Fruit fly (Drosophila melanogaster) whole organism, prepupa: Measurements from ENCODE around the gene CG18744.

Source experiments
- Blimp-1 ChIP-seq: fragments of 200-800 bp; sonication (Bioruptor generic); optimal IDR thresholded peaks from 3 replicates; lab custom pipeline; 2017; ENCODE audit warnings: missing biosample characterization, missing genetic modification characterization, mild to moderate bottlenecking, moderate library complexity, missing genetic modification reagents
- CG10631 ChIP-seq: fragments of 200-800 bp; sonication (Bioruptor generic); optimal IDR thresholded peaks from 2 replicates; lab custom pipeline; 2016; ENCODE audit warnings: missing biosample characterization, missing genetic modification characterization
- CG11294 ChIP-seq: fragments of 200-800 bp; sonication (Bioruptor generic); IDR thresholded peaks from 2 replicates; pipeline ENCODE4 v1.3.6; 2022; ENCODE audit warnings: missing biosample characterization, missing genetic modification characterization
- CG11762 ChIP-seq: fragments of 200-800 bp; sonication (Bioruptor generic); optimal IDR thresholded peaks from 3 replicates; lab custom pipeline; 2016; ENCODE audit warnings: missing biosample characterization, missing genetic modification characterization; ENCODE audit not compliant: insufficient read depth
- CG11902 ChIP-seq: fragments of 200-800 bp; sonication (Bioruptor generic); optimal IDR thresholded peaks from 3 replicates; lab custom pipeline; 2016; ENCODE audit warnings: missing biosample characterization, missing genetic modification characterization
- CG15336 ChIP-seq: fragments of 200-800 bp; sonication (Bioruptor generic); IDR thresholded peaks from 2 replicates; pipeline ENCODE4 v1.3.6; 2022; ENCODE audit warnings: missing biosample characterization, missing genetic modification characterization
- CG1621 ChIP-seq: fragments of 200-800 bp; sonication (Bioruptor generic); optimal IDR thresholded peaks from 3 replicates; lab custom pipeline; 2018; ENCODE audit warnings: missing biosample characterization, mild to moderate bottlenecking, missing genetic modification characterization
- CG3032 ChIP-seq: fragments of 200-800 bp; optimal IDR thresholded peaks from 2 replicates; lab custom pipeline; 2019; ENCODE audit warnings: missing biosample characterization, mild to moderate bottlenecking, missing genetic modification characterization, moderate library complexity
- CG31627 ChIP-seq: fragments of 200-800 bp; sonication (Bioruptor generic); optimal IDR thresholded peaks from 3 replicates; lab custom pipeline; 2016; ENCODE audit warnings: missing biosample characterization, missing genetic modification characterization
- CG32006 ChIP-seq: fragments of 200-800 bp; sonication (Bioruptor generic); optimal IDR thresholded peaks from 3 replicates; lab custom pipeline; 2017; ENCODE audit warnings: missing biosample characterization, mild to moderate bottlenecking, missing genetic modification characterization
- CG34406 ChIP-seq: fragments of 200-800 bp; sonication (Bioruptor generic); optimal IDR thresholded peaks from 3 replicates; lab custom pipeline; 2016; ENCODE audit warnings: missing biosample characterization, missing genetic modification characterization
- CG3919 ChIP-seq: fragments of 200-800 bp; sonication (Bioruptor generic); optimal IDR thresholded peaks from 3 replicates; lab custom pipeline; 2016; ENCODE audit warnings: missing biosample characterization, missing genetic modification characterization
- CG4318 ChIP-seq: fragments of 200-800 bp; sonication (Bioruptor generic); optimal IDR thresholded peaks from 3 replicates; lab custom pipeline; 2017; ENCODE audit warnings: missing biosample characterization, mild to moderate bottlenecking, missing genetic modification characterization
- CG6163 ChIP-seq: fragments of 200-800 bp; sonication (Bioruptor generic); IDR thresholded peaks from 3 replicates; pipeline ENCODE4 v1.3.6; 2022; ENCODE audit warnings: missing biosample characterization, missing genetic modification characterization
- CG6792 ChIP-seq: fragments of 200-800 bp; sonication (Bioruptor generic); optimal IDR thresholded peaks from 3 replicates; lab custom pipeline; 2016; ENCODE audit warnings: missing biosample characterization, missing genetic modification characterization
- CG6808 ChIP-seq: fragments of 200-800 bp; sonication (Bioruptor generic); optimal IDR thresholded peaks from 3 replicates; lab custom pipeline; 2017; ENCODE audit warnings: missing biosample characterization, missing genetic modification characterization, mild to moderate bottlenecking, moderate library complexity, missing genetic modification reagents
- CG7368 ChIP-seq: fragments of 200-800 bp; sonication (Bioruptor generic); optimal IDR thresholded peaks from 3 replicates; lab custom pipeline; 2016; ENCODE audit warnings: missing biosample characterization, missing genetic modification characterization
- CG8319 ChIP-seq: fragments of 200-800 bp; sonication (Bioruptor generic); optimal IDR thresholded peaks from 3 replicates; lab custom pipeline; 2016; ENCODE audit warnings: missing biosample characterization, missing genetic modification characterization
- CG8632 ChIP-seq: fragments of 200-800 bp; sonication (Bioruptor generic); optimal IDR thresholded peaks from 3 replicates; lab custom pipeline; 2016; ENCODE audit warnings: missing biosample characterization, missing genetic modification characterization
- CG9139 ChIP-seq: fragments of 200-800 bp; sonication (Bioruptor generic); optimal IDR thresholded peaks from 3 replicates; lab custom pipeline; 2017; ENCODE audit warnings: missing biosample characterization, mild to moderate bottlenecking, missing genetic modification characterization
- Eip75B ChIP-seq: fragments of 200-800 bp; sonication (Bioruptor generic); optimal IDR thresholded peaks from 3 replicates; lab custom pipeline; 2016; ENCODE audit warnings: missing biosample characterization, missing genetic modification characterization
- Eip78C ChIP-seq: fragments of 200-800 bp; sonication (Bioruptor generic); peaks from one replicate; lab custom pipeline; 2016; ENCODE audit warnings: missing biosample characterization, missing genetic modification characterization
- Ets21C ChIP-seq: fragments of 200-800 bp; sonication (Bioruptor generic); optimal IDR thresholded peaks from 3 replicates; lab custom pipeline; 2016; ENCODE audit warnings: missing biosample characterization, missing genetic modification characterization
- Ets96B ChIP-seq: fragments of 200-800 bp; optimal IDR thresholded peaks from 2 replicates; lab custom pipeline; 2019; ENCODE audit warnings: missing biosample characterization, mild to moderate bottlenecking, missing genetic modification characterization, moderate library complexity
- Gug ChIP-seq: fragments of 200-800 bp; sonication (Bioruptor generic); IDR thresholded peaks from 2 replicates; pipeline ENCODE4 v1.3.6; 2022; ENCODE audit warnings: missing biosample characterization, missing genetic modification characterization
- Hr38 ChIP-seq: sonication (Bioruptor generic); optimal IDR thresholded peaks from 2 replicates; lab custom pipeline; 2016; ENCODE audit warnings: missing biosample characterization, missing genetic modification characterization
- Hr39 ChIP-seq: fragments of 200-800 bp; sonication (Bioruptor generic); optimal IDR thresholded peaks from 2 replicates; lab custom pipeline; 2016; ENCODE audit warnings: missing biosample characterization, missing genetic modification characterization
- Hr4 ChIP-seq: fragments of 200-800 bp; sonication (Bioruptor generic); optimal IDR thresholded peaks from 3 replicates; lab custom pipeline; 2016; ENCODE audit warnings: missing biosample characterization, missing genetic modification characterization
- Lpt ChIP-seq: fragments of 200-800 bp; sonication (Bioruptor generic); optimal IDR thresholded peaks from 3 replicates; lab custom pipeline; 2016; ENCODE audit warnings: missing biosample characterization, missing genetic modification characterization
- OdsH ChIP-seq: fragments of 200-800 bp; sonication (Bioruptor generic); optimal IDR thresholded peaks from 3 replicates; lab custom pipeline; 2016; ENCODE audit warnings: missing biosample characterization, missing genetic modification characterization
- Smox ChIP-seq: fragments of 200-800 bp; sonication (Bioruptor generic); optimal IDR thresholded peaks from 3 replicates; lab custom pipeline; 2016; ENCODE audit warnings: missing biosample characterization, missing genetic modification characterization
- Sox102F ChIP-seq: fragments of 200-800 bp; sonication (Bioruptor generic); optimal IDR thresholded peaks from 2 replicates; lab custom pipeline; 2016; ENCODE audit warnings: missing biosample characterization, mild to moderate bottlenecking, missing genetic modification characterization
- Sox14 ChIP-seq: fragments of 200-800 bp; sonication (Bioruptor generic); optimal IDR thresholded peaks from 3 replicates; lab custom pipeline; 2016; ENCODE audit warnings: missing biosample characterization, missing genetic modification characterization
- achi ChIP-seq: fragments of 200-800 bp; sonication (Bioruptor generic); optimal IDR thresholded peaks from 3 replicates; lab custom pipeline; 2016; ENCODE audit warnings: missing biosample characterization, missing genetic modification characterization
- acj6 ChIP-seq: fragments of 200-800 bp; sonication (Bioruptor generic); optimal IDR thresholded peaks from 3 replicates; lab custom pipeline; 2016; ENCODE audit warnings: missing biosample characterization, missing genetic modification characterization
- cyc ChIP-seq: fragments of 200-800 bp; sonication (Bioruptor generic); optimal IDR thresholded peaks from 3 replicates; lab custom pipeline; 2016; ENCODE audit warnings: missing biosample characterization, missing genetic modification characterization
- dac ChIP-seq: fragments of 200-800 bp; sonication (Bioruptor generic); optimal IDR thresholded peaks from 2 replicates; lab custom pipeline; 2017; ENCODE audit warnings: missing biosample characterization, mild to moderate bottlenecking, missing genetic modification characterization
- dsx ChIP-seq: fragments of 200-800 bp; optimal IDR thresholded peaks from 3 replicates; lab custom pipeline; 2019; ENCODE audit warnings: missing biosample characterization, mild to moderate bottlenecking, missing genetic modification characterization, moderate library complexity; ENCODE audit not compliant: poor library complexity, severe bottlenecking
- eg ChIP-seq: fragments of 200-800 bp; sonication (Bioruptor generic); IDR thresholded peaks from 3 replicates; pipeline ENCODE4 v1.3.6; 2022; ENCODE audit warnings: missing biosample characterization, missing genetic modification characterization
- esn ChIP-seq: fragments of 200-800 bp; sonication (Bioruptor generic); optimal IDR thresholded peaks from 2 replicates; lab custom pipeline; 2016; ENCODE audit warnings: missing biosample characterization, mild to moderate bottlenecking, missing genetic modification characterization, moderate library complexity
- fd59A ChIP-seq: fragments of 200-800 bp; sonication (Bioruptor generic); optimal IDR thresholded peaks from 2 replicates; lab custom pipeline; 2017; ENCODE audit warnings: missing biosample characterization, mild to moderate bottlenecking, missing genetic modification characterization, missing genetic modification reagents
- fkh ChIP-seq: fragments of 200-800 bp; sonication (Bioruptor generic); optimal IDR thresholded peaks from 3 replicates; lab custom pipeline; 2017; ENCODE audit warnings: missing biosample characterization, mild to moderate bottlenecking, missing genetic modification characterization, moderate library complexity
- lz ChIP-seq: fragments of 200-800 bp; sonication (Bioruptor generic); optimal IDR thresholded peaks from 3 replicates; lab custom pipeline; 2016; ENCODE audit warnings: missing biosample characterization, missing genetic modification characterization
- net ChIP-seq: fragments of 200-800 bp; sonication (Bioruptor generic); optimal IDR thresholded peaks from 3 replicates; lab custom pipeline; 2016; ENCODE audit warnings: missing biosample characterization, missing genetic modification characterization
- spab ChIP-seq: fragments of 200-800 bp; sonication (Bioruptor generic); optimal IDR thresholded peaks from 2 replicates; lab custom pipeline; 2017; ENCODE audit warnings: missing biosample characterization, mild to moderate bottlenecking, missing genetic modification characterization, missing genetic modification reagents
- ss ChIP-seq, 2 experiments: fragments of 200-800 bp; sonication (Bioruptor generic); optimal IDR thresholded peaks; 2 replicates in 1 of 2; 3 replicates in 1 of 2; lab custom pipeline; 2017 to 2018; ENCODE audit warnings: mild to moderate bottlenecking in 2 of 2, missing biosample characterization in 2 of 2, missing genetic modification characterization in 2 of 2, moderate library complexity in 1 of 2
- svp ChIP-seq: fragments of 200-800 bp; sonication (Bioruptor generic); peaks from one replicate; lab custom pipeline; 2016; ENCODE audit warnings: missing biosample characterization, missing genetic modification characterization
- vri ChIP-seq: fragments of 200-800 bp; sonication (Bioruptor generic); optimal IDR thresholded peaks from 3 replicates; lab custom pipeline; 2016; ENCODE audit warnings: missing biosample characterization, mild to moderate bottlenecking, missing genetic modification characterization

Gene CG18744

dm6 chr3R:7821559-7821958, 23.0 kb upstream of the CG18744 start (continued):
- TF ChIP-seq ss (GFP tag; optimal IDR thresholded peaks at IDR 0.05; lab: Kevin White, UChicago) (peak in 1 of 2 experiments; percentile 28), CG15336 (0 out of 2 replicates have a peak, but pooled peaks have one; percentile 10), OdsH (peak; percentile 40), CG11902 (GFP tag; lab: Kevin White, UChicago) (no peak), net (GFP tag; lab: Kevin White, UChicago) (peak; percentile 4), CG4318 (GFP tag; lab: Kevin White, UChicago) (no peak), CG31627 (GFP tag; lab: Kevin White, UChicago) (peak; percentile 13), Gug (GFP tag; lab: Robert Waterston, UW) (peak; percentile 28; the same call in 1 of the 2 replicates), Hr39 (GFP tag; lab: Kevin White, UChicago) (peak; percentile 12), lz (GFP tag; lab: Kevin White, UChicago) (peak; percentile 18), CG32006 (peak; percentile 53)

- no peak for TF ChIP-seq CG6163 (GFP tag; lab: Robert Waterston, UW)
- peak; percentile 0 for TF ChIP-seq dsx (GFP tag; lab: Kevin White, UChicago)
- peak; percentile 30 for TF ChIP-seq acj6 (GFP tag; lab: Kevin White, UChicago)
- TF ChIP-seq Sox102F (GFP tag; lab: Kevin White, UChicago): peak; percentile 5
- TF ChIP-seq esn (GFP tag; lab: Kevin White, UChicago): peak; percentile 56
- no peak for TF ChIP-seq CG11762 (GFP tag; lab: Kevin White, UChicago)
- peak; percentile 27 for TF ChIP-seq Hr4 (GFP tag; lab: Kevin White, UChicago)
- peak; percentile 27 for TF ChIP-seq cyc
- TF ChIP-seq CG11902 (GFP tag; lab: Kevin White, UChicago): peak; percentile 12
- peak; percentile 9 for TF ChIP-seq Blimp-1
- peak; percentile 16 for TF ChIP-seq Sox14 (GFP tag; lab: Kevin White, UChicago)
- TF ChIP-seq svp: peak; percentile 82
- TF ChIP-seq Gug (GFP tag; lab: Robert Waterston, UW): no peak
- peak; percentile 21 for TF ChIP-seq Smox
- peak; percentile 19 for TF ChIP-seq CG8632 (GFP tag; lab: Kevin White, UChicago)
- TF ChIP-seq CG1621 (tag; lab: Kevin White, UChicago): no peak
- TF ChIP-seq fd59A (GFP tag; lab: Kevin White, UChicago): peak; percentile 4
- peak; percentile 60 for TF ChIP-seq spab (GFP tag; lab: Kevin White, UChicago)
- no peak for TF ChIP-seq Hr38 (GFP tag; lab: Kevin White, UChicago)
- peak; percentile 82 for TF ChIP-seq Eip78C
- TF ChIP-seq CG15336: no peak
- TF ChIP-seq achi (GFP tag; lab: Kevin White, UChicago): peak; percentile 28
- peak; percentile 30 for TF ChIP-seq Hr39 (GFP tag; lab: Kevin White, UChicago)
- peak; percentile 54 for TF ChIP-seq lz (GFP tag; lab: Kevin White, UChicago)
- peak; percentile 19 for TF ChIP-seq CG34406 (GFP tag; lab: Kevin White, UChicago)
- peak; percentile 52 for TF ChIP-seq CG6792 (GFP tag; lab: Kevin White, UChicago)
- peak; percentile 3 for TF ChIP-seq CG4318 (GFP tag; lab: Kevin White, UChicago)
- peak; percentile 31 for TF ChIP-seq CG10631 (GFP tag; lab: Kevin White, UChicago)
- no peak for TF ChIP-seq dac (GFP tag; lab: Kevin White, UChicago)
- TF ChIP-seq CG8319 (GFP tag; lab: Kevin White, UChicago): peak; percentile 5
- TF ChIP-seq fkh: no peak
- TF ChIP-seq CG6808 (GFP tag; lab: Kevin White, UChicago): peak; percentile 68
- peak; percentile 5 for TF ChIP-seq Ets21C (GFP tag; lab: Kevin White, UChicago)
- peak; percentile 41 for TF ChIP-seq CG31627 (GFP tag; lab: Kevin White, UChicago)
- peak; percentile 45 for TF ChIP-seq Ets96B
- no peak for TF ChIP-seq CG11294 (GFP tag; lab: Robert Waterston, UW)
- TF ChIP-seq Lpt (GFP tag; lab: Kevin White, UChicago): no peak
- no peak for TF ChIP-seq vri (GFP tag; lab: Kevin White, UChicago)
- no peak for TF ChIP-seq CG9139 (GFP tag; lab: Kevin White, UChicago)
- TF ChIP-seq CG7368 (GFP tag; lab: Kevin White, UChicago): no peak
- peak; percentile 49 for TF ChIP-seq CG3032 (tag; lab: Kevin White, UChicago)
- TF ChIP-seq Eip75B (GFP tag; lab: Kevin White, UChicago): peak; percentile 59
- peak; percentile 56 for TF ChIP-seq CG3919
- no peak for TF ChIP-seq eg (GFP tag; lab: Robert Waterston, UW)
These were observed 15.5 kb upstream of the CG18744 start, which contains the start of gene CG34384 for dm6 chr3R:7813981-7814529. Gene CG34384 (plus strand): TSS chr3R:7814361.
